Worm (Caenorhabditis elegans) whole organism, dauer: Measurements from ENCODE around the gene C32D5.14.

Experiments used
- unc-62 ChIP-seq: sonication (generic microtip); optimal IDR thresholded peaks from 2 replicates; lab custom pipeline; 2017; ENCODE audit warnings: missing biosample characterization, missing genetic modification reagents, missing genetic modification characterization

The C32D5.14 gene

DNA sequence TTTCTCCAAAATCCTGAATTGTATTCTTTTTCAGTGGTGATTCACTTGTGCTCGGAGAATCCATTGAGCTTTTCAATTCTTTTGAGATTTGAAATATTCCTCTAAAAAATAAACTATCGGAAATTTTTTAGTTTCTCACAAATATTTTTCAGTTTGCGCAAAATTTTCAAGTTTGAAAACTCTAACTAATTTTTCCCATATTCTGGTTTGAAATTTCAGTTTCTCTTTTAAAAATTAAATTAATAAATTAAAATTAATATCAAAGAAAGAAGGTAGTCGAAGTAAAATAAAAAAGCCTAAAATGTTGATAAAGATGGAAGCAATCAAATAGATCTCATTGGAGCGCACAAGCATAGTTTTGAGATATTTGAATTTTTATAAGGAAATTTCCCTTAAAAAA, 16.6 kb downstream of the C32D5.14 start, which contains the start of gene C32D5.10:
Gene C32D5.10 (minus strand): TSS at position 101 of the 400 bp plus-strand sequence.
- no peak for TF ChIP-seq unc-62 (GFP tag; lab: Kevin White, UChicago)

DNA sequence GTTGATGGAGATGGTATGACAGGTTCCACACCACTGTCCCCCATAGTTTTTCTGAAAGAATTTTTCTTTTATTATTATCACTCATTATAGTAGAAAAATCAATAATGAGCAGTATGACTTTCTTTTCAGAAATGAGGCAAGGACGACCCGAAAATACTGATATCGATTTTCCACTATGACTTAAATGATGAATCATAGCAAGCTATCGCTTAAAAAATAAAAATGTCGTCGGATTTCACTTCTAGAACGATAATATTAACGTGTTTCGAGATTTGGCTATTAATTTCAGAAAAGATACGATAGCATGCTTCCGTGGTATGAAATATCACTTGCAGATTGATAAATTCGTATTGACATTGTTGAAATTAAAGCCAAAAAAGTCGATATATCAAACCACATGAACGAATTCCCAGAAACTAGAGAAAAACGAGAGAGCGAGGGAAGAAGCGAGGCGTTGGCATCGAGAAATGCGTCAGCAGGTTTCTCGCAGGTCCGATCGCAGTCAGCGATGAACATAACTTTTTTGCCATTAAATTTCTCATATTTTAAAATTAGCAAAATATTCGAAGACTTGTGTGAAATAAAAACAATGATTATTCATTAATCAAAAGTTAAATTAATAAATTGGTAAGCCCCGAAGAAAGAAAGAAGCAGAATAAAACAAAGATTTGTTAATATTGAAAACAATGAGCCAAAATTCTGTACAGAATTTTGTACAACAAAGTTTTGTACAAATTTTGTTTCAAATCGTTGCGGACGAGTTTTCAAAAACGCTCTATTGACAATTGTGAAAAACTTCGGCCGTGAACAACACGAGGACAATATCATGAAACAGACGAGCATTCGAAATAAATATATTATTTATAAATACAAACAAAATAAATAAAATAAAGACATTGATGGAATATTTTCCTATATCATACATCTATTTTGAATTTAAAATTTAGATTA, 20.4 kb downstream of the C32D5.14 start, which contains the start of gene C32D5.11:
Gene C32D5.11 (minus strand): TSS at position 51 of the 951 bp plus-strand sequence.
- no peak for TF ChIP-seq unc-62 (GFP tag; lab: Kevin White, UChicago)

DNA sequence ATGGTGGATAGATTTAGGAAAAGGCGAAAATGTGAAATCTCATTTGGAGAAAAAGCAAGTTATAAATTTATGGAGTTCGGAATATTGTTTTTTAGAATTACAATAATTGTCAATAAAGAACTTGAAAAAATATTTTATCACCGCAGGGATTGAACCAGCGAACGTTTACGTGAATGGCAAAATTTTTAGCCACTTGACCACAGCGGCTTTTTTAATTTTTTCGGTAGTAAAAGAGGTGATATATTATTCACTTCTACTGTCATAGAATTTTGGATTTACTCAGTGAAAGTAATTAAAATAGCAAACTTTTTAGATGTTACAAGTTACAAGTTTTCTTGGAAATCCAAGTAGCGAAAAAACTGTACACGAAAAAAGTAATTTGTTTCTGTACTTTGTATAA, 22.9 kb downstream of the C32D5.14 start:
- TF ChIP-seq unc-62 (GFP tag; lab: Kevin White, UChicago), result no peak

DNA sequence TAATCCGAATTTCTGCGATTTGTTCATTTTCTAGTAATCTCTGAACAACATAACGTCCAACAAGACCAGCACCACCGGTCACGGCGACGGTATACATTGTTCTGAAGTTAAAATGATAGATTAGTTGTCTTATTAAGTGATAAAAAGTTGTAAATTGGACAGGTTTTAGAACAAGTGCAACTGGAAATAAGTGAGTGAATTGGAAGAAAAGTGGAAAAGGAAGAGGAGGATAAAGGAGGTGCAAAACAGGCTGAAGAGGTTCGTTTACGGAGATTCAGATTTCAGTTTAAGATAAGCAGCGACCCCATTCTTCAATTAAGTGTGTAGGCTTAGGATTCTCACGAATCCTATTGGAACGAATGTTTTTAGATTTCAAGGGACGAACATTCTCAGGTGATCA, 23.6 kb downstream of the C32D5.14 start, which contains the start of gene C32D5.12:
Gene C32D5.12 (minus strand): TSS at position 101 of the 400 bp plus-strand sequence.
- TF ChIP-seq unc-62 (GFP tag; lab: Kevin White, UChicago), result no peak

DNA sequence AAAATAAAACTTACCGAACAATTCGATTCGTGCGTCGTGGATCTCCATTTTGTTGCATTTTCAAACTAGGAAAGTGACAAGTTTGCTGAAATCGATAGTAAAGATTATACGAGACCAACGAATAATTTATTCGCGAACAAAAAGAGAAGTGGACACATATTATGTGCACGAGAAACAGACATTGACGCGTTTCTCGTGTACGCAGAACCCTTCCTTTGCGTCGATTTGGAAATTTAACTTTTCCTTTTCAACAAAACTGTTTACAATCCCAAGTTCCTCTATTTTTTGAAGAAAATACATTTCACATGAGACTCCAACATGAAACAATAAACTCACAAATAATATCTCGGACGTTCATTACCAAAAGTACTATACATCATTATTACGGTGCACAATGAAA, 25.5 kb downstream of the C32D5.14 start, which contains the start of gene K10B2.4:
Gene K10B2.4 (minus strand): TSS at position 138 of the 400 bp plus-strand sequence.
- TF ChIP-seq unc-62 (GFP tag; lab: Kevin White, UChicago), result no peak

DNA sequence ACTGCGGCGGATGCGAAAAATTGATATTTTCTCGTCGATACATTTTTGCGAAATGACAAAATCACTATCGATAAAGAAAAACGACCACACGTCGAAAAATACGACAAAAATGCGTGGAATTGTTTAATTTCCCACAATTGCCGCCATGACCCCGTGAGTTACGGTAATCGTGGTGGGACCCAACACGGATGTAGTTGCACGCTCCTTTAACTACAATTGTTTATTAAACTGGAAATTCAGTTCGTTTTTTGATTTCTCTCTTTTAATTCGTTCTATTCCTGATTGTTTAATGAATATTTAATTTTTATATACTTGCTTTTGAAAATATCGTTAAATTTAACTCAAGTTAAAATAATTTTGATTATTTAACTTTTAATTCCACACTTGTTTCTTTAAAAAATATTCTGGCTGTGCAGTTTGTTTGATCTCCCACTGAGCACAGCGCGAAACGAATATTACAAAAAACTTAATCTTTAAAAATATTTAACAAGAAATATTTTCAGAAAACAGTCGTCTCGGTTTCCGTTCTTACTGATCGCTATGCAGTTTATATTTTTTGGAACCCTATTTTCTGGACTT, 30.0 kb downstream of the C32D5.14 start, which contains the start of the genes ani-2 and clec-88:
Gene ani-2 (minus strand): TSS at position 131 of the 579 bp plus-strand sequence.
Gene clec-88 (plus strand): TSS at position 486 of the 579 bp plus-strand sequence.
- TF ChIP-seq unc-62 (GFP tag; lab: Kevin White, UChicago), result no peak

DNA sequence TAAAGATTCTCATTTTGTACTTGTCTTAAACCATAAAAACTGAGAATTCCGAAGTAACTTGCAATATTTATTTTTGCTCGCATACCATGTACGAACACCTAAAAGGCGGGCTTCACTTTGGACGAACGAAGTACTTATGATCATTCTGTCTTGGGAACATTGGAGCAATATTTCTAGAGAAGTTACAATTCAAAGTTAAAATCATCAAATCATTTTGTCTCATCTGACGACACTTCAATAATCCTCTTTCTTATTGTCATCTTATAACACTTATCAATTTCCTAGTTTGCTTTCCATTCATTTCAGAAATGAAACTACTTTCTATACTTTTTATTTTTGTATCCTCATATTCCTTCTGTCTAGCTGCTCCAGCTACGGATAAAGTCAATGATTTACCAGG, 31.4 kb downstream of the C32D5.14 start, which contains the start of gene ctsa-4.1:
Gene ctsa-4.1 (plus strand): TSS at position 301 of the 400 bp plus-strand sequence.
- TF ChIP-seq unc-62 (GFP tag; lab: Kevin White, UChicago), result no peak

DNA sequence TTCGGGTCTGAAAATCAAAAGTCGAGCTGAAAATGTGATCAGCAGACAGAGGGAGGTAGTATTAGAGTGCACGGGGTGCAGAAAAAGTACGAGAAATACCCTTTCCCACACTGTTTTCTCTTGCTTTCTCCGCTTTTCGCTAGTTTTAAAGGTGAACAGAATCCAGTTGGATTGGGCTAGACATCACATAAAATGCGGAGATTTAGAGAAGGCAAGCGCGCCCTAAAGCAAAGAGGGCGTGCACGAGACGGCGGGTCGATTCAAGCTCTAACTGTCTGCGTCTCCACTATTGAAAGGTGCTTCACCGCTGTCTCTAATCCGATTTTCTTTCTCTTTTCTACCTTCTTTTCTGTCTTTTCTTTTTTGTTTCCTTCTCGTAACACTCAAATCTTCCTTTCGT, 34.8 kb downstream of the C32D5.14 start:
- no peak for TF ChIP-seq unc-62 (GFP tag; lab: Kevin White, UChicago)

DNA sequence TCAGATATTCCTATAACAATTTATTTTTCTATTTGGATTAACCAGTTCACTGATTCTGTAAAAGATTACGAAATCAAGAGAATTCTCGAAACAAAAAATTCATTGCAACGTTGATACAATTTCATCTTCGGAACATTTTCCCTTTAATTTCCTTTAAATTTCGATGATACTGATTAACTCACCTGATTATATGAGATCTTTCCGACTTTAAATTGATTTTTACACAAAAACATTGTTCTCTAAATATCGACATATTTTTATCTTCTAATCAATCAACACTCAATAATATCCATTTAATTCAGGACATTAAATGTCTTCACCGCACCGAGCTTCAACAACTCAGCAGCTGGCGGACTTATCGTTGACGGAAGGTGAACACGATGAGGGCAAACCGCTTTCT, 35.7 kb downstream of the C32D5.14 start, which contains the start of gene lin-23:
Gene lin-23 (plus strand): TSS at position 301 of the 400 bp plus-strand sequence.
- TF ChIP-seq unc-62 (GFP tag; lab: Kevin White, UChicago), result no peak

DNA sequence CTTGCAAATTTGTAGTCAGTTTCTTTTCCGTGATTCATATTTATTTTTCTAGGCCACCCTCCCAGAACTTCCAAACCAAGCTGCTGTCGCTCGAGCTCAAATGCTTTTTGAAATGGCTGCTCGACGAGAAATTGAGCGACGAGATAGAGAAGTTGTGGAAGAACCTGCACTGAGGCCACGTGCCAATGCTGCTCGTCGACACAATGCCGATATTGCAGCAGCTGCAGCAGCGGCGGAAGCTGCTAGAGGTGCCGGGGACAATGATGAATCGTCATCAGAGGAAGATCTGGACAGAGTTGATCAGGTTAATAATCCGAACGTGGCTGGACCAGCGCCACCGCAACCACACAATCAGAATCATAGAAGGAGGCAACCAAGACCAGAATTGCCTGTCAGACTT, 38.1 kb downstream of the C32D5.14 start:
- TF ChIP-seq unc-62 (GFP tag; lab: Kevin White, UChicago), result no peak

DNA sequence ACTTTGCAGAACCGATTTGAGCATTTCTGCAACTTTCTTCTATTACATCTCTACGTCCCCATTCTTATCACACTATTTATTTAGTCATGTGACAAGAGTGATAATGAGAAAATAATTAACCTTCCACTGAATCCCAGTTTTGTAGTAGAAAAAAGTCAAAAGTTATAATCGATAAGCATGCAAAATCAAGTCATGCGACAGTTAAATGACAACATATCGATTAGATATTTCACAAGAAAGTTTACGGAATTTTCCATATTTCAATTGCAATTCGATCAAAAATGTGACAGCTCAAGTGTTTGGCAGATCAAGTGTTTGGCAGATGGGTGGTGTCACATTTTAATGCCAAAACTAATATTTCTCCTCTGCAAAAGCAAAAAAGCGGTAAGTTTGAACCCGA, 39.4 kb downstream of the C32D5.14 start:
- TF ChIP-seq unc-62 (GFP tag; lab: Kevin White, UChicago), result no peak

DNA sequence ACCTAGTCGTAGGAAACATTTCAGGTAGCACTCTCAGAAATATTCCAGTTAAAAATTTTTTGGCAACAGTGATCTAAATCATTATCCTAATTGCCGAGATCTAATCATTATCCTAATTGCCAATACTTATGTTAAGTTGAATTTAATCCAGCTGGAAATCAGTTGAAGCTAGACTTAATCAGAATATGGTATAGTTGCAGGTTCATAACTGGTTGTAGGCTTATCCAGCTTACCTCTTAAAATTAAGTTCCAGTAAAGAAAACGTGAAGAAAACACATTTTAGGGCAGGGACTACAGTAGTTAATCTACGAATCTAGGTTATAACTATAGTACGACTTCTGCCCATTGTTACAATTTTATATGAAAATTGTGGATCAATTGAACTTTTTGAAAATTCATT, 41.4 kb downstream of the C32D5.14 start:
- no peak for TF ChIP-seq unc-62 (GFP tag; lab: Kevin White, UChicago)

DNA sequence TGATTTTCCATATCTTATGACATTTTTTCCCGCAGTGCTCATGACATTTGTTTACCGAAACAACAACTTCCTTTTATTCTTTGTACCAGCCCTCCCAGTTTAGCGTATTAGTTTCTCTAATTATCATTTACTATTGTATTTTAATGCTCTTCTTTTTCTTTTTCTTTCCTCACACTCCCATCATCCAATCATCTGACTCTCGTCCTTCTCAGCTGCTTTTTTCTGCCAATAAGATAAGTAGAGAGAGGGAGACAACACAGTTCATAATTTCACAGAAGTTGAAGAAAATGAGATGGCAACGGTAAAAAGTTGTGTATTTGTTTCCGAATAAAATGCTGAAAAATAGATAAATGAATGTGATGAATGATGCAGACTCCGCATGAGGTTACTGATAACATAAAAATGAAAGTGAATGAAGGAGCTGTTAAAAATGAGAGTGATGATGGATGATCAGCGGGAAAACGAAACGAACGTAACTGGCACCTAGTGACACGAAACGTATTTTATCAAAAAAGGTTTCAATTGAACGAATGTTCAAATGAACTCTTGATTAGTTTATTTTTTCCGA, 42.2 kb downstream of the C32D5.14 start:
- no peak for TF ChIP-seq unc-62 (GFP tag; lab: Kevin White, UChicago)

DNA sequence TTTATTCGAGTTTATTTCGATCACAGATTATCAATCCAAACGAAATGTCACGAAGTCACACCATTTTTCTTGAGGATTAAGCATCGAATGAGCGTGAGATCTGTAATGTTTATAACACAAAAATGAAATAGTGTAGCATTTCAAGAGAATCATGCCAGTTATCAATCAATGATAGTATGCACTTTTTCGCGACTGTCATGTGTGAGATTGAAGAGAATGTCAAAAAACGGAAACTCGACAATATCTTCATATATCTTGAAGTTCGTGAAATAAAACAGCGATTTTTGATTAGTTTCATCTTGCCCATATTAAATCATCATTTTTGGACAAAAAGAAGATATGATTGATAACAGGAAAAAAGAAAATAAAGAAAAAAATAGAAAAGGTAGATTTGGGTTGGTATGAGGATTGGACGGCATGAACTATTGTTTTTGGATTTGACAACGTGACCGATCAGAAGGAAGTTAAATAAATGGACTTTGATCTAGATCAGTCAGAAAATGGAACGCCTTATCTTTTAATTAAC, 43.8 kb downstream of the C32D5.14 start:
- TF ChIP-seq unc-62 (GFP tag; lab: Kevin White, UChicago), result no peak

DNA sequence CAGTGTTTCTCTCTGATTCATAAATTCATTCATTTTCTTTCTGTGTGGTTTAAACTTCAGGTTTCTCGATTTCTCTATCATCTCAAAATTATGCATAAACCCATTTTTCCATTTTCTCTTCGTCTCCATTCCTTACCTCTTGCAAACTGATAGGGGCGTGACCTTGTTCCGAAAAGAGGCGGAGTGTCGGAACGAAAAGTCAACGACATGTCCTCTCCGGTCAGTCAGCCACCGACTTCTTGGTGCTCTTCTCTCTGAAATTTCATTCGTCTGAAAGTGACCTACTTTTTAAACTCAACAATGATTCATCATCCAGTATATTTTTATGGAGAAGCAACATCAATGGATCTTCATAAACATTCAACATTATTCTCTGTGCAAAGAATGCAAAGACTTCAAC, 45.6 kb downstream of the C32D5.14 start, which contains the start of gene F58F12.12:
Gene F58F12.12 (plus strand): TSS at position 301 of the 400 bp plus-strand sequence.
- no peak for TF ChIP-seq unc-62 (GFP tag; lab: Kevin White, UChicago)
